Worm (Caenorhabditis elegans) whole organism, midembryonic: ENCODE measurements around the gene ZK177.11.

ENCODE experiments used
- T22C8.4 ChIP-seq: fragments of 200-800 bp; sonication (Bioruptor generic); IDR thresholded peaks from 2 replicates; pipeline ENCODE4 v1.3.6; 2022; ENCODE audit warnings: missing genetic modification characterization, missing compliant biosample characterization
- cog-1 ChIP-seq: sonication (generic microtip); optimal IDR thresholded peaks from 2 replicates; lab custom pipeline; 2016; ENCODE audit warnings: missing genetic modification characterization, missing compliant biosample characterization
- flt-1 ChIP-seq: fragments of 200-800 bp; sonication (Bioruptor generic); IDR thresholded peaks from 2 replicates; pipeline ENCODE4 v1.3.6; 2022; ENCODE audit warnings: missing genetic modification characterization, missing compliant biosample characterization
- klf-2 ChIP-seq: fragments of 200-800 bp; sonication (Bioruptor generic); conservative IDR thresholded peaks from 2 replicates; pipeline ENCODE4 v1.3.6; 2022; ENCODE audit warnings: missing genetic modification reagents, missing genetic modification characterization, missing compliant biosample characterization
- med-1 ChIP-seq: sonication (generic microtip); optimal IDR thresholded peaks from 2 replicates; lab custom pipeline; 2017; ENCODE audit warnings: missing genetic modification characterization, mild to moderate bottlenecking, missing compliant biosample characterization, antibody characterized with exemption, missing genetic modification reagents; ENCODE audit not compliant: insufficient read depth
- ref-1 ChIP-seq: fragments of 200-800 bp; sonication (Bioruptor generic); conservative IDR thresholded peaks from 2 replicates; pipeline ENCODE4 v1.3.6; 2022; ENCODE audit warnings: missing genetic modification reagents, missing genetic modification characterization, missing compliant biosample characterization
- tab-1 ChIP-seq: fragments of 200-800 bp; sonication (Bioruptor generic); IDR thresholded peaks from 2 replicates; pipeline ENCODE4 v1.3.6; 2022; ENCODE audit warnings: missing genetic modification characterization, missing compliant biosample characterization
- ztf-23 ChIP-seq: fragments of 200-800 bp; sonication (Bioruptor generic); IDR thresholded peaks from 2 replicates; pipeline ENCODE4 v1.3.6; 2022; ENCODE audit warnings: missing genetic modification reagents, missing genetic modification characterization, missing compliant biosample characterization
- ztf-29 ChIP-seq: fragments of 200-800 bp; sonication (Bioruptor generic); IDR thresholded peaks from 2 replicates; pipeline ENCODE4 v1.3.6; 2022; ENCODE audit warnings: missing genetic modification reagents, missing genetic modification characterization, missing compliant biosample characterization

The ZK177.11 gene

ce11 chrII:5522637-5523036 is at the start of gene ZK177.11:
TSS of gene ZK177.11 (plus strand) at chrII:5522937.
- TF ChIP-seq klf-2 (GFP tag; lab: Robert Waterston, UW): no peak
- no peak for TF ChIP-seq ztf-29 (GFP tag; lab: Robert Waterston, UW)
- TF ChIP-seq ztf-23 (GFP tag; lab: Robert Waterston, UW): no peak

ce11 chrII:5473946-5474423 is 48.8 kb upstream of the ZK177.11 start, which contains the start of gene mrps-16:
TSS of gene mrps-16 (plus strand) at chrII:5474373.
- TF ChIP-seq flt-1 (GFP tag; lab: Robert Waterston, UW) (peak; percentile 41; the same call in 1 of the 2 replicates), ztf-29 (GFP tag; lab: Robert Waterston, UW) (no peak), ztf-23 (GFP tag; lab: Robert Waterston, UW) (no peak), klf-2 (GFP tag; lab: Robert Waterston, UW) (no peak), tab-1 (GFP tag; lab: Robert Waterston, UW) (no peak), cog-1 (tag; lab: Kevin White, UChicago) (no peak), T22C8.4 (GFP tag; lab: Robert Waterston, UW) (no peak), ref-1 (no peak)

- TF ChIP-seq med-1 (no peak), cog-1 (tag; lab: Kevin White, UChicago) (no peak)
Observed at ce11 chrII:5474946-5475345, 47.8 kb upstream of the ZK177.11 start, which contains the start of gene ilcr-2. TSS of gene ilcr-2 (plus strand) at chrII:5475246.

ce11 chrII:5478318-5478717 is 44.4 kb upstream of the ZK177.11 start, which contains the start of gene F56D1.1:
TSS of gene F56D1.1 (plus strand) at chrII:5478618.
- TF ChIP-seq T22C8.4 (GFP tag; lab: Robert Waterston, UW) (no peak), ref-1 (no peak), klf-2 (GFP tag; lab: Robert Waterston, UW) (no peak), ztf-29 (GFP tag; lab: Robert Waterston, UW) (no peak), ztf-23 (GFP tag; lab: Robert Waterston, UW) (no peak), flt-1 (GFP tag; lab: Robert Waterston, UW) (no peak), tab-1 (GFP tag; lab: Robert Waterston, UW) (no peak), cog-1 (tag; lab: Kevin White, UChicago) (no peak), med-1 (no peak)

ce11 chrII:5481982-5482381 is 40.8 kb upstream of the ZK177.11 start, which contains the start of gene cal-8:
TSS of gene cal-8 (minus strand) at chrII:5482041.
- TF ChIP-seq ref-1 (no peak), ztf-23 (GFP tag; lab: Robert Waterston, UW) (no peak), flt-1 (GFP tag; lab: Robert Waterston, UW) (no peak), med-1 (no peak), cog-1 (tag; lab: Kevin White, UChicago) (no peak), tab-1 (GFP tag; lab: Robert Waterston, UW) (no peak), klf-2 (GFP tag; lab: Robert Waterston, UW) (no peak), T22C8.4 (GFP tag; lab: Robert Waterston, UW) (no peak), ztf-29 (GFP tag; lab: Robert Waterston, UW) (no peak)

ce11 chrII:5487844-5488243 is 34.9 kb upstream of the ZK177.11 start, which contains the start of gene nep-5:
TSS of gene nep-5 (plus strand) at chrII:5488144.
- TF ChIP-seq tab-1 (GFP tag; lab: Robert Waterston, UW) (no peak), med-1 (no peak), cog-1 (tag; lab: Kevin White, UChicago) (no peak)

- TF ChIP-seq ref-1 (no peak), tab-1 (GFP tag; lab: Robert Waterston, UW) (no peak), ztf-29 (GFP tag; lab: Robert Waterston, UW) (no peak), T22C8.4 (GFP tag; lab: Robert Waterston, UW) (no peak), cog-1 (tag; lab: Kevin White, UChicago) (no peak), flt-1 (GFP tag; lab: Robert Waterston, UW) (no peak), med-1 (no peak), klf-2 (GFP tag; lab: Robert Waterston, UW) (no peak), ztf-23 (GFP tag; lab: Robert Waterston, UW) (no peak)
Observed at ce11 chrII:5494405-5494804, 28.3 kb upstream of the ZK177.11 start, which contains the start of gene F12A10.6. TSS of gene F12A10.6 (minus strand) at chrII:5494505.

ce11 chrII:5496375-5496774 is 26.4 kb upstream of the ZK177.11 start, which contains the start of gene F12A10.1:
TSS of gene F12A10.1 (plus strand) at chrII:5496540.
- no peak for TF ChIP-seq cog-1 (tag; lab: Kevin White, UChicago)
- TF ChIP-seq T22C8.4 (GFP tag; lab: Robert Waterston, UW): no peak
- no peak for TF ChIP-seq ztf-29 (GFP tag; lab: Robert Waterston, UW)
- TF ChIP-seq ref-1: no peak
- TF ChIP-seq tab-1 (GFP tag; lab: Robert Waterston, UW): no peak
- no peak for TF ChIP-seq flt-1 (GFP tag; lab: Robert Waterston, UW)
- TF ChIP-seq med-1: no peak
- TF ChIP-seq ztf-23 (GFP tag; lab: Robert Waterston, UW): no peak
- no peak for TF ChIP-seq klf-2 (GFP tag; lab: Robert Waterston, UW)

ce11 chrII:5497541-5497940 is 25.2 kb upstream of the ZK177.11 start:
- TF ChIP-seq ztf-29 (GFP tag; lab: Robert Waterston, UW) (no peak), ztf-23 (GFP tag; lab: Robert Waterston, UW) (no peak), med-1 (no peak), T22C8.4 (GFP tag; lab: Robert Waterston, UW) (no peak), tab-1 (GFP tag; lab: Robert Waterston, UW) (no peak), flt-1 (GFP tag; lab: Robert Waterston, UW) (no peak), klf-2 (GFP tag; lab: Robert Waterston, UW) (no peak), cog-1 (tag; lab: Kevin White, UChicago) (no peak), ref-1 (no peak)

ce11 chrII:5498156-5498739 is 24.5 kb upstream of the ZK177.11 start, which contains the start of the genes suex-1 and F12A10.9:
TSS of gene suex-1 (minus strand) at chrII:5498256.
TSS of gene F12A10.9 (plus strand) at chrII:5498689.
- TF ChIP-seq ztf-23 (GFP tag; lab: Robert Waterston, UW): no peak
- no peak for TF ChIP-seq ref-1
- no peak for TF ChIP-seq flt-1 (GFP tag; lab: Robert Waterston, UW)
- TF ChIP-seq cog-1 (tag; lab: Kevin White, UChicago): no peak
- TF ChIP-seq T22C8.4 (GFP tag; lab: Robert Waterston, UW): no peak
- no peak for TF ChIP-seq klf-2 (GFP tag; lab: Robert Waterston, UW)
- TF ChIP-seq med-1: no peak
- no peak for TF ChIP-seq ztf-29 (GFP tag; lab: Robert Waterston, UW)
- TF ChIP-seq tab-1 (GFP tag; lab: Robert Waterston, UW): no peak
